Worm (Caenorhabditis elegans) whole organism, mixed stage, embryonic: Measurements from ENCODE around the gene aipl-1.

Experiments used
- M03D4.4 ChIP-seq: sonication (generic microtip); optimal IDR thresholded peaks from 2 replicates; lab custom pipeline; 2017; ENCODE audit warnings: mild to moderate bottlenecking, missing genetic modification characterization, missing compliant biosample characterization
- ces-1 ChIP-seq: fragments of 150-350 bp; optimal IDR thresholded peaks from 2 replicates; lab custom pipeline; 2014; ENCODE audit warnings: missing biosample characterization, missing genetic modification reagents, missing genetic modification characterization
- elt-1 ChIP-seq: sonication (generic microtip); optimal IDR thresholded peaks from 2 replicates; lab custom pipeline; 2017; ENCODE audit warnings: missing genetic modification characterization, mild to moderate bottlenecking, missing compliant biosample characterization, antibody characterized with exemption, moderate library complexity, borderline replicate concordance; ENCODE audit not compliant: insufficient read depth
- lsy-2 ChIP-seq: fragments of 150-350 bp; optimal IDR thresholded peaks from 2 replicates; lab custom pipeline; 2014; ENCODE audit warnings: missing biosample characterization, missing genetic modification characterization
- unc-39 ChIP-seq: fragments of 150-350 bp; optimal IDR thresholded peaks from 2 replicates; lab custom pipeline; 2014; ENCODE audit warnings: missing biosample characterization, missing genetic modification characterization
- unc-62 ChIP-seq: fragments of 150-350 bp; optimal IDR thresholded peaks from 2 replicates; lab custom pipeline; 2014; ENCODE audit warnings: missing biosample characterization, missing genetic modification reagents, missing genetic modification characterization

ce11 chrV:15092666-15093065 is 43.9 kb downstream of the aipl-1 start, which contains the start of gene txt-12:
- no peak for TF ChIP-seq unc-39 (tag; lab: Kevin White, UChicago)
- TF ChIP-seq elt-1, result no peak
- TF ChIP-seq M03D4.4 (tag; lab: Kevin White, UChicago), result no peak
- no peak for TF ChIP-seq lsy-2 (tag; lab: Kevin White, UChicago)
- no peak for TF ChIP-seq unc-62 (GFP tag; lab: Kevin White, UChicago)
- TF ChIP-seq ces-1 (GFP tag; lab: Kevin White, UChicago), result no peak
